Fruit fly (Drosophila melanogaster): Measurements from ENCODE around the gene smo.

- no peak for TF ChIP-seq CG4496 (GFP tag; IDR thresholded peaks at IDR 0.05)
- TF ChIP-seq rn (GFP tag; IDR thresholded peaks at IDR 0.05): no peak
- no peak for TF ChIP-seq Ets98B (GFP tag; IDR thresholded peaks at IDR 0.05)
- TF ChIP-seq CG12605 (GFP tag; IDR thresholded peaks at IDR 0.05): no peak
- no peak for TF ChIP-seq CG13204 (GFP tag; optimal IDR thresholded peaks at IDR 0.05)
- TF ChIP-seq CG8301 (tag; optimal IDR thresholded peaks at IDR 0.05): no peak
These were observed 41.8 kb downstream of the smo start, which contains the start of gene CG11912 for dm6 chr2L:319159-319558.
